Worm (Caenorhabditis elegans): ENCODE measurements around the gene far-3.
A peak's percentile ranks its signal among the peaks of the same experiment; 100 is the strongest.

DNA sequence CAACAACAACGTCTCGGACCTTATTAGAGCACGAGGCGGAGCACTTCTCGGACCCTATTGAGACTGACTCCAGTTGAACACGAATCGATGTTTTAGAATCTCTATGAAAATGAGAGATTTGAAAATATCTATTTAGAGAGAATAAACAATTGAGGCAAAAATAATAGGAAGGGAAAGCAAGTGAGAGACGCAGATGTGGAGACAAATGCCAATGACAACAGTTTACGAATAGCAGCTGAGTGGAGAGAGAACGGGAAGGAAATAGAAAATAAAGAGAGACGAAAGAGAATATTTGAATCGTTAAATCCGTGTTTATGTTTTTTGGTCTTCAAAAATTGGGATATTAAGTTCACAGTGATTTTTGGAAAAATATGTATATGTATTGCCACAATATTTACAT, 12.5 kb upstream of the far-3 start:
- TF ChIP-seq tlp-1 (tag; optimal IDR thresholded peaks at IDR 0.05): no peak
- TF ChIP-seq lsy-2 (tag; optimal IDR thresholded peaks at IDR 0.05): peak; percentile 0 to 37
- TF ChIP-seq unc-62 (GFP tag; optimal IDR thresholded peaks at IDR 0.05): no peak
- no peak for TF ChIP-seq aly-2 (tag; optimal IDR thresholded peaks at IDR 0.05)
- TF ChIP-seq lin-15B (tag; optimal IDR thresholded peaks at IDR 0.05): no peak
